Fruit fly (Drosophila melanogaster) whole organism, pupa: ENCODE data around the gene CG42728.

Source experiments
- CG13204 ChIP-seq: fragments of 200-800 bp; sonication (Bioruptor generic); optimal IDR thresholded peaks from 2 replicates; lab custom pipeline; 2018; ENCODE audit warnings: missing biosample characterization, mild to moderate bottlenecking, missing genetic modification characterization, moderate library complexity
- Snoo ChIP-seq: fragments of 200-800 bp; sonication (Bioruptor generic); optimal IDR thresholded peaks from 3 replicates; lab custom pipeline; 2017; ENCODE audit warnings: missing biosample characterization, mild to moderate bottlenecking, missing genetic modification characterization, inconsistent platforms

- no peak for TF ChIP-seq CG13204 (GFP tag; lab: Kevin White, UChicago)
- TF ChIP-seq Snoo (tag; lab: Kevin White, UChicago): no peak
These were observed 14.3 kb downstream of the CG42728 start for dm6 chr3L:15513726-15514125.
